Worm (Caenorhabditis elegans) whole organism, L3 larva: ENCODE measurements around the gene ZK616.61.

Experiments used
- ama-1 ChIP-seq: fragments of 150-350 bp; optimal IDR thresholded peaks from 2 replicates; lab custom pipeline; 2018
- fkh-10 ChIP-seq: sonication (generic microtip); optimal IDR thresholded peaks from 2 replicates; lab custom pipeline; 2017; ENCODE audit warnings: missing biosample characterization, missing genetic modification reagents, missing genetic modification characterization
- lsy-12 ChIP-seq: sonication (generic microtip); optimal IDR thresholded peaks from 2 replicates; lab custom pipeline; 2016; ENCODE audit warnings: mild to moderate bottlenecking, missing genetic modification characterization, missing compliant biosample characterization
- nhr-12 ChIP-seq: fragments of 150-350 bp; optimal IDR thresholded peaks from 2 replicates; lab custom pipeline; 2014; ENCODE audit warnings: missing biosample characterization, missing genetic modification characterization
- nhr-76 ChIP-seq: fragments of 150-350 bp; sonication (generic microtip); optimal IDR thresholded peaks from 5 replicates; lab custom pipeline; 2014; ENCODE audit warnings: missing biosample characterization, missing genetic modification characterization

DNA sequence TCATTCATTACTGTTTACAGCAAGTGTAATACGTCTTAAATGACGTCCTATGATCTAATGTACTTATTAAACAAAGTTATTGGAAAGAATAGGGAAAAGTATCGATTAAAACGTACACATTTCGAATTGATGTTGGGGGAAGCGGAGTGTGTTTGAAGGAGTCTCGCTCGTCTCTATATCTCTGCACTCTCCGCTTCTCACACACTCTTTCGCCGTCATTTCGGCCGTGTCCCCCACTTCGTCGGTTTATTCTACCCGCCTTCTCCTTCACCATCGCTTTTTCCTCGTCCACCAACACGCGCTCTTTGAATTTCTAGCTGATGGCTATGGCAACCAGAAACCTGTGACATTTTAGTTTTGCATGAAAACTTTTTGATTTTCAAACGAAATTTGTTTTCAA lies 36.6 kb upstream of the ZK616.61 start:
- no peak for TF ChIP-seq lsy-12 (tag; lab: Kevin White, UChicago)
- no peak for TF ChIP-seq nhr-76 (tag; lab: Kevin White, UChicago)
- no peak for TF ChIP-seq nhr-12 (tag; lab: Kevin White, UChicago)
- TF ChIP-seq fkh-10 (GFP tag; lab: Kevin White, UChicago) = no peak
- TF ChIP-seq ama-1 (lab: Kevin White, UChicago) = peak; percentile 60
